Fruit fly (Drosophila melanogaster) whole organism: ENCODE measurements around the gene Rab9.

Experiments
- CG8478 ChIP-seq: fragments of >200 bp; optimal IDR thresholded peaks from 2 replicates; lab custom pipeline; 2018; ENCODE audit warnings: inconsistent platforms
- Dll ChIP-seq: fragments of >200 bp; optimal IDR thresholded peaks from 2 replicates; lab custom pipeline; 2017
- EcR ChIP-seq, 2 experiments: fragments of >200 bp; optimal IDR thresholded peaks; 2 replicates each; lab custom pipeline; 2017; ENCODE audit warnings: missing biosample characterization in 2 of 2, missing genetic modification characterization in 2 of 2, missing genetic modification reagents in 2 of 2
- pan ChIP-seq: fragments of >200 bp; optimal IDR thresholded peaks from 2 replicates; lab custom pipeline; 2017
- psq ChIP-seq: fragments of >200 bp; optimal IDR thresholded peaks from 2 replicates; lab custom pipeline; 2017
- usp ChIP-seq: fragments of >200 bp; optimal IDR thresholded peaks from 2 replicates; lab custom pipeline; 2017; ENCODE audit warnings: missing biosample characterization, missing genetic modification characterization, mixed read lengths

The Rab9 gene

DNA sequence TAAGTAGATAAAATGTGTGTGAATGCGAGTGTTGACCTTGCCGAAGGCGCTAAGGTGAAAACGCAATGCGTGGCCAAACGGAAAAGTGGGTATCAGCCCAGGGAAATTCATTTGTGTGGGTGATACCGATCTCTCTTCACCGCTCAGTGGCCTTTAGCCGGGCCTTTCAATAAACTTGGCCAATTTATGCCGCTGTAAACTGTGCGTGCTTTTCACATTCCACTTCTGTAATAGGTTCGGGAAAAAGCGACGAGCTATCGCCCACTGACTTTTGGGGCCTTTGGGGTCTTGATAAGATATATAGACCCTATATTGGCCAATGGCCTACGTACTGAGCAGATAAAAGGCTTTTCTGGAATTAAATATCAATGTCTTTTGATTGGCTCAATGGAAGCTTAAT lies 10.8 kb upstream of the Rab9 start:
- no peak for TF ChIP-seq usp
- no peak for TF ChIP-seq EcR (GFP tag; optimal IDR thresholded peaks at IDR 0.05; lab: Kevin White, UChicago)
- no peak for TF ChIP-seq psq (lab: Kevin White, UChicago)
- TF ChIP-seq CG8478 (lab: Kevin White, UChicago): no peak

DNA sequence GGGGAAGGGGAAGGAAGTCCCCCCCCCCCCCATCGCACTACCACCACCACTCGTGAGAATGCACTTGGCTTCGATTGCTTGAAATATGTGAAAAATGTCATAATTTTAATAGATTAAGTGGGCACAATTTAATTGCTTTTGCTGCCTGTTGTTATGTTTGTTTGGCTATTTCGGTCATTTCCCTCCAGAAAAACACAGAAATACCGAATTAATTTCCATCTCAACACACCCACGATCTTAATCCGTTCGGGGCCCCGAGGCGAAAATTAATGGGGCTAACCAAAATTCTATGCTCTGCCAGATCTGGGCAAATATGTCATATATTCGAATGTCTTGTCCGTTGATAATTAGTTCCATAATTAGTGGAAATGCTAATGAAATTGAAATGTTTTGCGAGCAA lies 9.7 kb upstream of the Rab9 start:
- TF ChIP-seq usp (no peak), EcR (GFP tag; optimal IDR thresholded peaks at IDR 0.05; lab: Kevin White, UChicago) (no peak), Dll (lab: Kevin White, UChicago) (no peak), pan (lab: Kevin White, UChicago) (no peak), CG8478 (lab: Kevin White, UChicago) (no peak), psq (lab: Kevin White, UChicago) (no peak)

DNA sequence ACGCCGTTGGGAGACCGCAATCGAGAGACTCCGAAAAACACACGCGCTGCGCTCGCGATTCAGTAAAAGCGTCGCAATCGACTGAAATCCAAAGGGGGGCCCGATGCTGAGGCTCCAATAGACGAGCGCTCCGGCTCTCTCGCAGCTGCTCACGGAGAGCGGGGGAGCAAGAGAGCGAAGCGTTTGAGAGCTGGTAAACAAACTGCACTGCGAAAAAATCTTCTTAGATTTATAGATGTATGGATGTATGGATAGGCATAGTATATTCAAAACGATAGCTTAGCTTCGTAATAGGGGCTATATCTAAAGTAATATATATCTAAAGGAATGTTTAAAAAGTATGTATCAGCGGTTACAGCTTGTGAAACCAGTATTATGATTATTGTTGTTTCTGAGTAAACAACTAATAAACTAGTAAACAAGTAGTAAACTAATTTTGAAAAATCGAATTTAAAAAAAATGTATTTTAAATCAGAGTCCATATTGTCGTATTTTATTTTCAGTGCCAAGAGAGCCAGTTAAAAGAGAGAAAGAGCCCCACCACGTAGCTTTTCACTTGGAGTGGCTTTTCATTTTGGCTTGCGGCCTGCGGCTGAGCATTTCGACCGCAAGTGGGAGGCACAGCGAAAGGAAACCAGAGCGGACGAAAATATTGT lies 8.8 kb upstream of the Rab9 start, which contains the start of the genes Alp12 and CG13085:
Alp12 (plus strand) TSS at position 584 of the 656 bp plus-strand sequence.
CG13085 (plus strand) TSS at position 584 of the 656 bp plus-strand sequence.
- TF ChIP-seq CG8478 (lab: Kevin White, UChicago) (no peak), psq (lab: Kevin White, UChicago) (no peak), EcR (GFP tag; optimal IDR thresholded peaks at IDR 0.05; lab: Kevin White, UChicago) (no peak), pan (lab: Kevin White, UChicago) (no peak), usp (no peak), Dll (lab: Kevin White, UChicago) (no peak)

DNA sequence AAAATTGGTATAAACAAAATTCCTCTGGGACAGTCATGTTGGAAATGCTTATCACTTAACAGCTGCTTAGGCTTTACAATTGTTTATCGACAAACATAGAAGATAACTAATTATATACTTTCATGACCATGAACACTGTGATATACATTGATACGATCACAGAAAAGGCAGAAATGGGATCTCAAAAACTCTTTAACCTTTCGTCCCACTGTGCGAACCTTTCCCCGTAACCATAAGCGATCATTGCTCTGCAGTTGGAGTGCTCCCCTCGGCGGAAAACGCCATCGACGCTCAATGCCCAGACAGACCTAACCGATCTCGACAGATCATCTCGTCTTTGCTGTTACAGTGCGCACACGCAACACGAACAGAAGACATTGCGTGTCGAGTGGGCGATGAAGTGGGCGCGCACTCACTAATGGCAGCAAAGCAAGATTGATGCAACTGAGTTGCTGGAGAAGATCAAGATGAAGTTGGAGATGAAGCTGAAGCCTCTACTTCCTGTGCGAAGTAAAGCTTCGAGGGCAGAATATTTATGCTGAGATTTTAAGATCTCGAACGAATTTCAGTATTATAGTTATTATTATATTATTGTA lies 8.0 kb upstream of the Rab9 start:
- no peak for TF ChIP-seq pan (lab: Kevin White, UChicago)
- TF ChIP-seq usp: no peak
- no peak for TF ChIP-seq psq (lab: Kevin White, UChicago)
- TF ChIP-seq EcR (GFP tag; optimal IDR thresholded peaks at IDR 0.05; lab: Kevin White, UChicago): no peak
- no peak for TF ChIP-seq Dll (lab: Kevin White, UChicago)

DNA sequence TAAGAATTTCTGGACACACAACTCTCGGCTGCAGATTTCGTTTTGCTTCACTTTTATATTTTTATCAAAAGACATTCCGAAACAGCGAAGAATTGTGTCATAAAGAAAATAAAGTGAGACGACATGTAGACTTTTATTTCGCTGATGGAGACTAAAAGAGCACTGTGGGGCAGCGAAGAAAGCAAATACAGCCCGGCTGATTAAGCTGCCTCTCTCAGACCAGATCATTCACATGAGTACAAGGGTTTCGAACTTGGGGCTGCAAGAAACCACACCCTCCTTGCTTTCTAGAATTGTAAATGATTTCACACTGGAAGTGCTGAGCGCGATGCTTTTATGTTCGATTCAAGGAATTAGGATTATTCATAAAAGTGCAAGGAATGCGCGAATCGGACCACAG lies 7.3 kb upstream of the Rab9 start:
- TF ChIP-seq Dll (lab: Kevin White, UChicago) (no peak), pan (lab: Kevin White, UChicago) (no peak), EcR (GFP tag; optimal IDR thresholded peaks at IDR 0.05; lab: Kevin White, UChicago) (no peak), psq (lab: Kevin White, UChicago) (no peak), usp (no peak), CG8478 (lab: Kevin White, UChicago) (no peak)

DNA sequence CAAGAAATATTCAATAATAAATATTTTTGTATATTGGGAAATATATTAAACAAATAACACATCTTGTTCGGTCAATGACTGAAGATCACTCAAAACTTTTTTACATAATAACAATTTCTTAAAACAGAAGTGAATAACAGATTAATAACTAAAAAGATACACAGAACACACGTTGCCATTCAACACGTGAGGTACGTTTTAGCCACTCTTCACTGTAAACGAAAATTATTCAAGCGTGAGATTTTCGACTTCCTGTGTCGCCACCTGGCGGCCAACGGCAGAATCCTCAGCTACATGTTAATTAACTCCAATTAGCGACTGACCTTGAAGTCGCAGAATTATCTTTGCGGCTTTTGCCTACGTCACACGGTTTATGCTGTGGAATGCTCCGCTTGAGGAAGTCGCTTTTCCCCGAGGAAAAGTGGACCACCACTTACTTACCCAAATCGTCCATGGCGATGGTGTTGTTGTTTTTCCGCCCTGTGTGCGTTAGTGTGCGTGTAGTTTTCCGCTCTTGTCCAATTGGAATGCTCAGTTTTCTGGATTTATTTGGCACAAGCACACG lies 6.5 kb upstream of the Rab9 start:
- no peak for TF ChIP-seq usp
- TF ChIP-seq pan (lab: Kevin White, UChicago): peak; percentile 53
- no peak for TF ChIP-seq Dll (lab: Kevin White, UChicago)

DNA sequence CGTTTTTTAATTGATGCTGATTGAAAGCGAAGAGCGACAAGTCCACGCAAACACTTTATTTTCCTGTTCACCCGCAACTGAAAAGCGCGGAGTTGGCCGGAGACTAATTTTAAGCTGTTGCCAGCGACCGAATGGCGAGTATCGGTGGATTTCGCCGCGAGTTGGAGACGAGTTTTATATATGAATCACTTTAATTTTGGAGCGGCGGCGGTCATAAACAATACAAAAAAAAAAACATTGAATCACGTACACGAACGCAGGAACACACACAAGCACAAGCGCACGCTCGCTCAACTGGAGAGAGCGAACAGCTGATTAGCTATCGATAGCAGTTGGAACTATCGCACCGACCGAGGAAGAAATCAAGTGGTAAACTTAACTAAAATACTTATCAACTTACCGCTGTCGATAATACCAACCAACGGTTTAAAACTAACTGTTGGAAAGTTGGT lies 6.0 kb upstream of the Rab9 start, which contains the start of gene Pax:
Pax (minus strand) TSS at position 267 of the 452 bp plus-strand sequence.
- TF ChIP-seq EcR (GFP tag; optimal IDR thresholded peaks at IDR 0.05; lab: Kevin White, UChicago) (no peak), Dll (lab: Kevin White, UChicago) (peak; percentile 3)

DNA sequence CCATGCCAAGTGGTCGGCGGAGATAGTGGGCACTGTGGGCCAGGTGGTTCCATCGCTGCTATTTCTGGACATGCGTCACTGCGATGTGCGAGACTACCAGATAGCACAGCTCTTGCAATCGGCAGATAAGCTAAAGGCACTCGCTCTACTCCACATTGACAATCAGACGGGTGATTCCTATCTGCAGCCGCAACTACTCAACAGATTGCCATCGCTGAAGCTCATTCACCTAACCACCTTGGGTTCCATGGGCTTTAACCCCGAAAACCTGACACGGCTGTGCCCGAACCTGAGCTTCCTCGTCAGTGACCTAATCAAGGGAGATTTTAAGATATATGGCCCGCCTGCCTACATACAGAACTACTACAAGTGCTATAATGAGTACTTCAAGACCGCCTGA lies 2.6 kb upstream of the Rab9 start:
- TF ChIP-seq Dll (lab: Kevin White, UChicago) (no peak), CG8478 (lab: Kevin White, UChicago) (no peak), psq (lab: Kevin White, UChicago) (no peak), usp (no peak), EcR (GFP tag; optimal IDR thresholded peaks at IDR 0.05; lab: Kevin White, UChicago) (no peak)

DNA sequence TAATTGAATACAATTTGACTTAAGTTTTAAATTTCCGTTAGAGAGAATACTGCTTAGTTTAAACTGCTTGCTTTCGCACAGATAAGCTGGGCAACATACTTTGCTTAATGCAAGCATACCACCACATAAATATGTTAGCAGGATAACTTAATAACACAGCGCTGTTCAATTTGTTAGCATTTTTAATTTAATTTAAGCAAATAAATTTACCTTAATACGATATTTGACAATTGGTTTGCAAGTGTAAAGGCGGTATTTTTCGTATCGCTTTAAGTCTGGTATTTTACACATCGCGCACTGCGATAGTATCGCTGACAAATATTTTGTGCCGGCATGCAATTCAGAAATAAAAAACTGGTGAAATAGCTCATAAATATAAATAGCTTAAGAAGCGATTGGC lies 2.0 kb upstream of the Rab9 start, which contains the start of gene RtcB:
RtcB (plus strand) TSS at position 301 of the 400 bp plus-strand sequence.
- TF ChIP-seq usp (no peak), EcR (GFP tag; optimal IDR thresholded peaks at IDR 0.05; lab: Kevin White, UChicago) (no peak), CG8478 (lab: Kevin White, UChicago) (no peak), psq (lab: Kevin White, UChicago) (no peak), Dll (lab: Kevin White, UChicago) (no peak), pan (lab: Kevin White, UChicago) (no peak)

DNA sequence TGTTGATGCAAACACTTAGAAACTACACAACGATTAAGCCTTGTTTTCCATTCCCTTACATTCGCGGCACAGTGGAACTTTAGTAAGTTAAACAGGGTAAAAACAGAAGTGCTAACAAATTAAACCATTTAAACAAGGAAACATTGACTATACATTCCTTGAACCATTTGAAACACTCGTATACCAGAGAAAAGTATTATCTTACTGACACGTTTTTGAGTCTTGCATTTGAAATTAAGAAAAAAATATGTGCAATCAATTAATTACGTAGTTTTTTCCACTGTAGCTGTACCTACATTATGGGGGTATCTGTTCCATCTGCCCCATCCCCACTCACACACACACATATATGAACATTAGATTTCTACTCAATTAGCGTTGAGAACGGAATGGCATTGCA lies 918 bp downstream of the Rab9 start:
- TF ChIP-seq usp: no peak

DNA sequence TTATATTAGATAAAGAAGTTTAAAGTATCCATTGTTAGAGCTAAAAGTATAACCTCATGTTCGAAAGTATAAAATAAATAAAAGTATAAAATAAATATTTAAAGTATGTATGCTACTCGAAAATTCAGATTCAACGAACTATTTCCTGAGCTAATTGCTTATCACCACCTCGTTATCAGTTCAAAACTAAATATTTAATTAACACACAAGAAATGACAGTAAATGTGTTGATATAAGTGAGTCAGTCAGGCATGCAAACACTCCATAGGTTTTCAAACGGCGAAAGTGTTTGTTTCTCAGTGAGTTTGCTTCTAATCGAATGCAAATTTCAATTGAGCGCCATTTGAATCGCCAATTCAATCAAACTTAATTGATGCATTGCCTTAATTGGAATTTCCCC lies 1.9 kb downstream of the Rab9 start:
- TF ChIP-seq usp: no peak

DNA sequence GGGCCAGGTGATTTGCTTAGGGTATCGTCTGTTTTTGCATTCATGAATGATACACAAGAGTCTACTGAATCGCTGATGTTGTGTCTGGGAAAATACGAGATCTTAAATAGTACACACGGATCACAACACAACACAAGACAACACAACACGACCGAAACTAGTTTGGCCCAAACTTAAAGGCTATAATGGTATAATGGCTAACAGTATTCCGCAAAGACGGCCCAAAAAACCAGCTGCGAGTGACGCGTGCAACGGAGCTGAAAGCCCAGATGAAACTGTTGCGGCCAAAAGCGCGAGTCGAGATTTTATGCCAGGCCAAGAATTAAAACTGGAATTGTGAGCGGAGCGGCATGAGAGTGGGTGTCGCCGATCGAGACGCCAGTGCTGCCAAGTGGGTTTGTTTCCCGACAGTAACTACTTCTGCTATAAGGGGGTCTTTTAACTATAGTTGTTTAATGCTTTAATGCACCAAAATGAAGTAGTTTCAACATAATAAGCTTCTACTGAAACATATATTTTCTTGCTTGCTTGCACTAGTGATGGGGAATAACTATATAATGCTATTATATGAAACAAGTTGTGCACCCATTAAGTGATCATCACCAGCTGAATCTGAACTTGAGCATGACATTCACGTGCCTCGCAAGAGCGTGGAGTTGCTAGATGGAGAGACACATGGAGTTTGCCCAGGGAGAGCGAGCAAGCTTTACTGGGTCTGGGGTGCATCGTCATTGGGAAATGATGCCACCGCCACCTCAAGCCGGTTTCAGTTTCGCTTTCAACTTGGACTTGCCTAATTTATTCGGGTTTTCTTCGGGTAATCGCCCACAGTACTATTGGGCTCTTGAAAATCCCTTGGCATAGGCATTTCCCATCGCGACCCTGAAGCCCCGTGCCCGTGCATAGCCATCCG lies 6.6 kb downstream of the Rab9 start:
- TF ChIP-seq usp (no peak), Dll (lab: Kevin White, UChicago) (no peak), psq (lab: Kevin White, UChicago) (no peak), CG8478 (lab: Kevin White, UChicago) (no peak), pan (lab: Kevin White, UChicago) (no peak), EcR (GFP tag; optimal IDR thresholded peaks at IDR 0.05; lab: Kevin White, UChicago) (no peak)
